Worm (Caenorhabditis elegans) whole organism, L2 larva: ENCODE measurements around the gene pigq-1.

Experiments used
- C34F6.9 ChIP-seq: fragments of 150-350 bp; optimal IDR thresholded peaks from 2 replicates; lab custom pipeline; 2014; ENCODE audit warnings: missing biosample characterization, missing genetic modification characterization
- F13H6.1 ChIP-seq: sonication (generic microtip); optimal IDR thresholded peaks from 2 replicates; lab custom pipeline; 2016; ENCODE audit warnings: missing genetic modification characterization, missing compliant biosample characterization
- R02D3.7 ChIP-seq: fragments of 150-350 bp; optimal IDR thresholded peaks from 2 replicates; lab custom pipeline; 2014; ENCODE audit warnings: missing biosample characterization, missing genetic modification characterization
- Y55F3AM.14 ChIP-seq: fragments of 200-800 bp; sonication (Bioruptor generic); optimal IDR thresholded peaks from 2 replicates; lab custom pipeline; 2018; ENCODE audit warnings: mild to moderate bottlenecking, missing genetic modification characterization, missing compliant biosample characterization
- alr-1 ChIP-seq: fragments of 150-350 bp; optimal IDR thresholded peaks from 2 replicates; lab custom pipeline; 2014; ENCODE audit warnings: missing biosample characterization, missing genetic modification characterization
- aly-2 ChIP-seq: fragments of 150-350 bp; optimal IDR thresholded peaks from 2 replicates; lab custom pipeline; 2014; ENCODE audit warnings: missing biosample characterization, missing genetic modification characterization
- ama-1 ChIP-seq: fragments of 150-350 bp; optimal IDR thresholded peaks from 2 replicates; lab custom pipeline; 2018; ENCODE audit warnings: inconsistent platforms
- ceh-16 ChIP-seq: fragments of 150-350 bp; optimal IDR thresholded peaks from 2 replicates; lab custom pipeline; 2014; ENCODE audit warnings: missing biosample characterization, missing genetic modification characterization
- ceh-82 ChIP-seq: fragments of 150-350 bp; optimal IDR thresholded peaks from 2 replicates; lab custom pipeline; 2014; ENCODE audit warnings: missing biosample characterization, missing genetic modification characterization
- crh-2 ChIP-seq: sonication (generic microtip); optimal IDR thresholded peaks from 2 replicates; lab custom pipeline; 2017; ENCODE audit warnings: missing biosample characterization, missing genetic modification characterization
- dmd-4 ChIP-seq: sonication (generic microtip); optimal IDR thresholded peaks from 2 replicates; lab custom pipeline; 2017; ENCODE audit warnings: missing biosample characterization, missing genetic modification characterization
- egl-27 ChIP-seq: sonication (generic microtip); optimal IDR thresholded peaks from 3 replicates; lab custom pipeline; 2017; ENCODE audit warnings: missing biosample characterization, missing genetic modification reagents, missing genetic modification characterization
- elt-3 ChIP-seq: sonication (generic microtip); optimal IDR thresholded peaks from 2 replicates; lab custom pipeline; 2017; ENCODE audit warnings: missing biosample characterization, missing genetic modification characterization
- fos-1 ChIP-seq: fragments of 150-350 bp; optimal IDR thresholded peaks from 2 replicates; lab custom pipeline; 2014; ENCODE audit warnings: missing biosample characterization, missing genetic modification characterization
- gmeb-1 ChIP-seq: fragments of 150-350 bp; optimal IDR thresholded peaks from 2 replicates; lab custom pipeline; 2014; ENCODE audit warnings: missing biosample characterization, missing genetic modification characterization
- lin-11 ChIP-seq: fragments of 150-350 bp; sonication (generic microtip); optimal IDR thresholded peaks from 2 replicates; lab custom pipeline; 2014; ENCODE audit warnings: missing biosample characterization, missing genetic modification characterization, inconsistent platforms, mixed read lengths
- lin-39 ChIP-seq: fragments of 150-350 bp; optimal IDR thresholded peaks from 2 replicates; lab custom pipeline; 2014; ENCODE audit warnings: missing biosample characterization, missing genetic modification reagents, missing genetic modification characterization
- lsy-2 ChIP-seq, 2 experiments: fragments of 150-350 bp in 1 of 2; sonication (generic microtip) in 1 of 2; optimal IDR thresholded peaks; 2 replicates each; lab custom pipeline; 2014 to 2017; ENCODE audit warnings: missing biosample characterization in 2 of 2, missing genetic modification characterization in 2 of 2
- nhr-10 ChIP-seq: sonication (generic microtip); optimal IDR thresholded peaks from 2 replicates; lab custom pipeline; 2017; ENCODE audit warnings: missing biosample characterization, missing genetic modification characterization
- nhr-11 ChIP-seq: fragments of 150-350 bp; optimal IDR thresholded peaks from 2 replicates; lab custom pipeline; 2014; ENCODE audit warnings: missing biosample characterization, missing genetic modification characterization
- nhr-129 ChIP-seq: fragments of 150-350 bp; optimal IDR thresholded peaks from 2 replicates; lab custom pipeline; 2014; ENCODE audit warnings: missing biosample characterization, missing genetic modification characterization
- nhr-23 ChIP-seq: fragments of 150-350 bp; optimal IDR thresholded peaks from 2 replicates; lab custom pipeline; 2014; ENCODE audit warnings: missing biosample characterization, missing genetic modification reagents, missing genetic modification characterization
- nhr-237 ChIP-seq: fragments of 150-350 bp; optimal IDR thresholded peaks from 2 replicates; lab custom pipeline; 2014; ENCODE audit warnings: missing biosample characterization, missing genetic modification characterization
- nhr-6 ChIP-seq: fragments of 150-350 bp; optimal IDR thresholded peaks from 2 replicates; lab custom pipeline; 2014; ENCODE audit warnings: missing biosample characterization, missing genetic modification characterization
- nhr-77 ChIP-seq: fragments of 150-350 bp; optimal IDR thresholded peaks from 2 replicates; lab custom pipeline; 2014; ENCODE audit warnings: missing biosample characterization, missing genetic modification characterization
- peb-1 ChIP-seq: fragments of 150-350 bp; optimal IDR thresholded peaks from 2 replicates; lab custom pipeline; 2014; ENCODE audit warnings: missing biosample characterization, missing genetic modification characterization
- sem-4 ChIP-seq: fragments of 150-350 bp; optimal IDR thresholded peaks from 2 replicates; lab custom pipeline; 2014; ENCODE audit warnings: missing biosample characterization, missing genetic modification reagents, missing genetic modification characterization
- skn-1 ChIP-seq: sonication (generic microtip); optimal IDR thresholded peaks from 2 replicates; lab custom pipeline; 2017; ENCODE audit warnings: missing biosample characterization, missing genetic modification characterization
- sma-9 ChIP-seq, 2 experiments: fragments of 150-350 bp in 1 of 2; sonication (generic microtip) in 1 of 2; optimal IDR thresholded peaks; 2 replicates each; lab custom pipeline; 2014 to 2016; ENCODE audit warnings: missing genetic modification characterization in 2 of 2, mild to moderate bottlenecking in 1 of 2, missing biosample characterization in 1 of 2, missing compliant biosample characterization in 1 of 2, missing genetic modification reagents in 1 of 2, moderate library complexity in 1 of 2
- snpc-4 ChIP-seq: fragments of 150-350 bp; optimal IDR thresholded peaks from 2 replicates; lab custom pipeline; 2014; ENCODE audit warnings: missing biosample characterization, missing genetic modification characterization
- unc-55 ChIP-seq: fragments of 150-350 bp; sonication (generic microtip); optimal IDR thresholded peaks from 3 replicates; lab custom pipeline; 2014; ENCODE audit warnings: missing biosample characterization, missing genetic modification reagents, missing genetic modification characterization
- zag-1 ChIP-seq: fragments of 150-350 bp; optimal IDR thresholded peaks from 2 replicates; lab custom pipeline; 2014; ENCODE audit warnings: missing biosample characterization, missing genetic modification characterization
- ztf-1 ChIP-seq: fragments of 200-800 bp; sonication (Bioruptor generic); conservative IDR thresholded peaks from 2 replicates; pipeline ENCODE4 v1.3.6; 2022; ENCODE audit warnings: missing genetic modification characterization, missing compliant biosample characterization
- ztf-4 ChIP-seq: fragments of 150-350 bp; optimal IDR thresholded peaks from 2 replicates; lab custom pipeline; 2014; ENCODE audit warnings: missing biosample characterization, missing genetic modification characterization

Gene pigq-1

ce11 chrIV:11131268-11131667 is 15.8 kb downstream of the pigq-1 start, which contains the start of gene ard-1:
ard-1 (plus strand) TSS chrIV:11131279.
- TF ChIP-seq alr-1 (tag; lab: Kevin White, UChicago) (no peak), crh-2 (tag; lab: Kevin White, UChicago) (no peak), dmd-4 (tag; lab: Kevin White, UChicago) (no peak)

ce11 chrIV:11130774-11131173 is 16.3 kb downstream of the pigq-1 start:
- TF ChIP-seq snpc-4 (no peak), lsy-2 (tag; optimal IDR thresholded peaks at IDR 0.05; lab: Kevin White, UChicago) (peak in 1 of 2 experiments; percentile 16), unc-55 (peak; percentile 51), aly-2 (no peak), skn-1 (no peak), fos-1 (tag; lab: Kevin White, UChicago) (peak; percentile 8), nhr-129 (tag; lab: Kevin White, UChicago) (peak; percentile 9)

DNA sequence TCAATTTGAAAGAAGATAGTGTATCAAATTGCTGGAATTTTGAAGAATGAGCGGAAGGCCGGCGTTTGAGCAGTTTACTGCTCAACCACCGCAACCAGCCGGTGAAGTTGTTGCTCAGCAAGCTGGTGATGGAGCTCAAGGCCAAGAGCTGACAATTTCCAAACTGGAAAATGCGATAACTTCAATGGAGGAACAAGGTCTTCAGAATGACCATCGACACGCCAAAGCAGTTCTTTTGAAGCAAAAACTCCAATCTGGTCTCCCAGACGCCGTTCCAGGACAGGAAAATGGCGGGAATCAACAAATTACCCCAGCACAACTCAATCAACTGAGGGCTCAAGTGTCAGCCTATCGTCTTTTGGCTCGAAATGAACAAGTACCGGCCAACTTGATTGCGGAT is 21.0 kb downstream of the pigq-1 start:
- TF ChIP-seq C34F6.9: no peak
- no peak for TF ChIP-seq dmd-4 (tag; lab: Kevin White, UChicago)
- TF ChIP-seq nhr-77 (tag; lab: Kevin White, UChicago): no peak
- TF ChIP-seq fos-1 (tag; lab: Kevin White, UChicago): no peak
- no peak for TF ChIP-seq R02D3.7
- no peak for TF ChIP-seq nhr-6 (tag; lab: Kevin White, UChicago)
- TF ChIP-seq ztf-4: no peak

- no peak for TF ChIP-seq sem-4
- TF ChIP-seq, all 48 proteins: peak for 0
Measured at ce11 chrIV:11126004-11126027, 21.2 kb downstream of the pigq-1 start, which contains the start of gene swsn-4. swsn-4 (plus strand) TSS chrIV:11126024.

DNA sequence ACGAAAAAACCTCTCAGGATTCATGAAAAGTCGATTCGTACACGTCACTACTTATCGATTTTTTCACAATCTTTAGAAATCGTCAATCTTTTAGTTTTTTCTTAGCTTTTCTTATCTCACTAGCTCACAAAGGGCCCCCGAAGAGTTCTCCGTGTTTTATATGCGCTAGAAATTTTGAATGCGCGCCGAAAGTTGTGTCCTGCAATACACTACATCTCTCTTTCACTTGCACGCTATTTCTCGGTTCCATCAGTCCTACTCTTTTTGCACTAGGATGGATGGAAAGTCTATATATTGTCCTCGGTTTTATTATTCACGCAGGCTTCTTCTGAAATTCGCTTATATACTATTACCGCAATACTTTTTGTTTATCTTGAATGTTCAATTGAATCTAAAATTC is 21.4 kb downstream of the pigq-1 start:
- TF ChIP-seq nhr-10 (tag; lab: Kevin White, UChicago) (no peak), skn-1 (no peak), sem-4 (no peak), nhr-129 (tag; lab: Kevin White, UChicago) (peak; percentile 24), peb-1 (no peak), alr-1 (tag; lab: Kevin White, UChicago) (no peak), ama-1 (lab: Kevin White, UChicago) (no peak), unc-55 (peak; percentile 27), gmeb-1 (tag; lab: Kevin White, UChicago) (peak; percentile 64), nhr-77 (tag; lab: Kevin White, UChicago) (no peak)

- TF ChIP-seq F13H6.1 (tag; lab: Kevin White, UChicago) (no peak), elt-3 (tag; lab: Kevin White, UChicago) (no peak), unc-55 (peak; percentile 31), zag-1 (tag; lab: Kevin White, UChicago) (peak; percentile 38), sem-4 (peak; percentile 44), sma-9 (GFP tag; optimal IDR thresholded peaks at IDR 0.05; lab: Kevin White, UChicago) (peak; percentile 1), sma-9 (tag; optimal IDR thresholded peaks at IDR 0.05; lab: Kevin White, UChicago) (no peak), lsy-2 (tag; optimal IDR thresholded peaks at IDR 0.05; lab: Kevin White, UChicago) (peak in 1 of 2 experiments; percentile 70), lin-11 (peak; percentile 16), alr-1 (tag; lab: Kevin White, UChicago) (no peak), nhr-129 (tag; lab: Kevin White, UChicago) (peak; percentile 50), snpc-4 (no peak), nhr-10 (tag; lab: Kevin White, UChicago) (no peak)
- TF ChIP-seq, all 48 proteins: peak for 7
Measured at ce11 chrIV:11125200-11125599, 21.8 kb downstream of the pigq-1 start.

ce11 chrIV:11124674-11125073 is 22.4 kb downstream of the pigq-1 start, which contains the start of gene spo-11:
spo-11 (minus strand) TSS chrIV:11124862.
- TF ChIP-seq egl-27 (no peak), sma-9 (GFP tag; optimal IDR thresholded peaks at IDR 0.05; lab: Kevin White, UChicago) (no peak), sma-9 (tag; optimal IDR thresholded peaks at IDR 0.05; lab: Kevin White, UChicago) (no peak), lin-39 (tag; lab: Kevin White, UChicago) (no peak), sem-4 (no peak), ceh-82 (tag; lab: Kevin White, UChicago) (no peak), Y55F3AM.14 (GFP tag; lab: Kevin White, UChicago) (no peak), nhr-11 (no peak), ztf-1 (GFP tag; lab: Robert Waterston, UW) (no peak), elt-3 (tag; lab: Kevin White, UChicago) (no peak), gmeb-1 (tag; lab: Kevin White, UChicago) (no peak), nhr-129 (tag; lab: Kevin White, UChicago) (no peak), nhr-23 (tag; lab: Kevin White, UChicago) (no peak), ceh-16 (tag; lab: Kevin White, UChicago) (no peak), nhr-237 (no peak), peb-1 (no peak), lin-11 (no peak), R02D3.7 (no peak), fos-1 (tag; lab: Kevin White, UChicago) (no peak), C34F6.9 (no peak)
